Fruit fly (Drosophila melanogaster) whole organism, embryonic: ENCODE results near the gene CalpB.

Experiments used
- CG12104 ChIP-seq: fragments of 200-800 bp; sonication (Bioruptor generic); optimal IDR thresholded peaks from 3 replicates; lab custom pipeline; 2016; ENCODE audit warnings: missing biosample characterization, missing genetic modification characterization
- CG12155 ChIP-seq: fragments of 200-800 bp; sonication (Bioruptor generic); optimal IDR thresholded peaks from 3 replicates; lab custom pipeline; 2016; ENCODE audit warnings: missing biosample characterization, missing genetic modification characterization
- CG12391 ChIP-seq: fragments of 200-800 bp; sonication (Bioruptor generic); optimal IDR thresholded peaks from 3 replicates; lab custom pipeline; 2018; ENCODE audit warnings: missing biosample characterization, mild to moderate bottlenecking, missing genetic modification characterization, moderate library complexity
- CG14050 ChIP-seq: fragments of 200-800 bp; sonication (Bioruptor generic); IDR thresholded peaks from 3 replicates; pipeline ENCODE4 v1.3.6; 2022; ENCODE audit warnings: missing biosample characterization, missing genetic modification characterization
- CG14860 ChIP-seq: fragments of 200-800 bp; sonication (Bioruptor generic); IDR thresholded peaks from 3 replicates; pipeline ENCODE4 v1.3.6; 2022; ENCODE audit warnings: missing biosample characterization, missing genetic modification characterization; ENCODE audit not compliant: partially characterized antibody
- CG15269 ChIP-seq: fragments of 200-800 bp; sonication (Bioruptor generic); optimal IDR thresholded peaks from 2 replicates; lab custom pipeline; 2018; ENCODE audit warnings: missing biosample characterization, mild to moderate bottlenecking, missing genetic modification characterization, moderate library complexity
- CG16779 ChIP-seq: fragments of 200-800 bp; sonication (Bioruptor generic); IDR thresholded peaks from 2 replicates; pipeline ENCODE4 v1.3.6; 2022; ENCODE audit warnings: missing biosample characterization, missing genetic modification characterization
- CG17802 ChIP-seq: fragments of 200-800 bp; sonication (Bioruptor generic); optimal IDR thresholded peaks from 2 replicates; lab custom pipeline; 2018; ENCODE audit warnings: missing biosample characterization, mild to moderate bottlenecking, missing genetic modification characterization, moderate library complexity
- CG1792 ChIP-seq: fragments of 200-800 bp; sonication (Bioruptor generic); optimal IDR thresholded peaks from 2 replicates; lab custom pipeline; 2016; ENCODE audit warnings: missing biosample characterization, missing genetic modification characterization
- CG18476 ChIP-seq: fragments of 200-800 bp; sonication (Bioruptor generic); optimal IDR thresholded peaks from 2 replicates; lab custom pipeline; 2016; ENCODE audit warnings: missing biosample characterization, mild to moderate bottlenecking, missing genetic modification characterization
- CG30020 ChIP-seq: fragments of 200-800 bp; optimal IDR thresholded peaks from 2 replicates; lab custom pipeline; 2019; ENCODE audit warnings: missing biosample characterization, mild to moderate bottlenecking, missing genetic modification characterization, moderate library complexity
- CG3065 ChIP-seq: fragments of 200-800 bp; sonication (Bioruptor generic); optimal IDR thresholded peaks from 2 replicates; lab custom pipeline; 2016; ENCODE audit warnings: missing biosample characterization, missing genetic modification characterization
- CG32532 ChIP-seq: fragments of 200-800 bp; sonication (Bioruptor generic); IDR thresholded peaks from 2 replicates; pipeline ENCODE4 v1.3.6; 2022; ENCODE audit warnings: missing biosample characterization, missing genetic modification characterization
- CG3995 ChIP-seq: fragments of 200-800 bp; sonication (Bioruptor generic); optimal IDR thresholded peaks from 3 replicates; lab custom pipeline; 2016; ENCODE audit warnings: missing biosample characterization, missing genetic modification characterization
- CG42726 ChIP-seq: fragments of 200-800 bp; sonication (Bioruptor generic); IDR thresholded peaks from 2 replicates; pipeline ENCODE4 v1.3.6; 2022; ENCODE audit warnings: missing biosample characterization, missing genetic modification characterization; ENCODE audit not compliant: partially characterized antibody
- CG43689 ChIP-seq: fragments of 200-800 bp; sonication (Bioruptor generic); IDR thresholded peaks from 2 replicates; pipeline ENCODE4 v1.3.6; 2022; ENCODE audit warnings: missing biosample characterization, missing genetic modification characterization
- CG5953 ChIP-seq: fragments of 200-800 bp; sonication (Bioruptor generic); IDR thresholded peaks from 2 replicates; pipeline ENCODE4 v1.3.6; 2022; ENCODE audit warnings: missing biosample characterization, missing genetic modification characterization
- CG7987 ChIP-seq: fragments of 200-800 bp; sonication (Bioruptor generic); optimal IDR thresholded peaks from 2 replicates; lab custom pipeline; 2018; ENCODE audit warnings: missing biosample characterization, mild to moderate bottlenecking, missing genetic modification characterization, moderate library complexity
- CG8388 ChIP-seq: fragments of 200-800 bp; sonication (Bioruptor generic); optimal IDR thresholded peaks from 2 replicates; lab custom pipeline; 2019; ENCODE audit warnings: missing biosample characterization, mild to moderate bottlenecking, missing genetic modification characterization, moderate library complexity
- CG9797 ChIP-seq: fragments of 200-800 bp; sonication (Bioruptor generic); optimal IDR thresholded peaks from 3 replicates; lab custom pipeline; 2018; ENCODE audit warnings: missing biosample characterization, mild to moderate bottlenecking, missing genetic modification characterization
- CHES-1-like ChIP-seq: fragments of 200-800 bp; sonication (Bioruptor generic); optimal IDR thresholded peaks from 2 replicates; lab custom pipeline; 2016; ENCODE audit warnings: missing biosample characterization, missing genetic modification characterization
- CoRest ChIP-seq: fragments of 200-800 bp; sonication (Bioruptor generic); optimal IDR thresholded peaks from 3 replicates; lab custom pipeline; 2018; ENCODE audit warnings: missing biosample characterization, mild to moderate bottlenecking, missing genetic modification characterization, moderate library complexity
- Dek ChIP-seq: fragments of 200-800 bp; sonication (Bioruptor generic); optimal IDR thresholded peaks from 3 replicates; lab custom pipeline; 2019; ENCODE audit warnings: missing biosample characterization, mild to moderate bottlenecking, missing genetic modification characterization, moderate library complexity
- HmgD ChIP-seq: fragments of 200-800 bp; sonication (Bioruptor generic); optimal IDR thresholded peaks from 3 replicates; lab custom pipeline; 2016; ENCODE audit warnings: missing biosample characterization, missing genetic modification characterization
- Lpt ChIP-seq: fragments of >200 bp; optimal IDR thresholded peaks from 2 replicates; lab custom pipeline; 2018; ENCODE audit warnings: missing biosample characterization, missing genetic modification characterization
- Med ChIP-seq: fragments of 200-800 bp; sonication (Bioruptor generic); peaks from one replicate; lab custom pipeline; 2016; ENCODE audit warnings: missing biosample characterization, missing genetic modification characterization, mild to moderate bottlenecking, inconsistent platforms, moderate library complexity
- PHDP ChIP-seq: fragments of 200-800 bp; sonication (Bioruptor generic); optimal IDR thresholded peaks from 3 replicates; lab custom pipeline; 2018; ENCODE audit warnings: missing biosample characterization, mild to moderate bottlenecking, missing genetic modification characterization, moderate library complexity
- Pdp1 ChIP-seq, 2 experiments: fragments of 200-800 bp; sonication (Bioruptor generic); optimal IDR thresholded peaks; 3 replicates each; lab custom pipeline; 2016; ENCODE audit warnings: missing biosample characterization in 2 of 2, missing genetic modification characterization in 2 of 2, mild to moderate bottlenecking in 1 of 2, moderate library complexity in 1 of 2
- ab ChIP-seq: fragments of 200-800 bp; sonication (Bioruptor generic); optimal IDR thresholded peaks from 2 replicates; lab custom pipeline; 2016; ENCODE audit warnings: missing biosample characterization, missing genetic modification characterization
- amos ChIP-seq: fragments of 200-800 bp; sonication (Bioruptor generic); IDR thresholded peaks from 2 replicates; pipeline ENCODE4 v1.3.6; 2022; ENCODE audit warnings: missing biosample characterization, missing genetic modification characterization; ENCODE audit not compliant: partially characterized antibody
- ara ChIP-seq: fragments of 200-800 bp; sonication (Bioruptor generic); IDR thresholded peaks from 2 replicates; pipeline ENCODE4 v1.3.6; 2022; ENCODE audit warnings: missing biosample characterization, missing genetic modification characterization
- br ChIP-seq: fragments of >200 bp; optimal IDR thresholded peaks from 2 replicates; lab custom pipeline; 2017
- bsh ChIP-seq, 2 experiments: fragments of 200-800 bp; sonication (Bioruptor generic); optimal IDR thresholded peaks; 2 replicates each; lab custom pipeline; 2017 to 2018; ENCODE audit warnings: mild to moderate bottlenecking in 2 of 2, missing biosample characterization in 2 of 2, missing genetic modification characterization in 2 of 2, moderate library complexity in 1 of 2
- cato ChIP-seq: fragments of 200-800 bp; sonication (Bioruptor generic); optimal IDR thresholded peaks from 2 replicates; lab custom pipeline; 2016; ENCODE audit warnings: missing biosample characterization, missing genetic modification characterization, borderline replicate concordance
- chinmo ChIP-seq: fragments of 200-800 bp; sonication (Bioruptor generic); IDR thresholded peaks from 4 replicates; pipeline ENCODE4 v1.3.6; 2022; ENCODE audit warnings: missing biosample characterization, missing genetic modification characterization; ENCODE audit not compliant: partially characterized antibody
- ci ChIP-seq: fragments of 200-800 bp; sonication (Bioruptor generic); IDR thresholded peaks from 3 replicates; pipeline ENCODE4 v1.3.6; 2022; ENCODE audit warnings: missing biosample characterization, missing genetic modification characterization
- croc ChIP-seq: fragments of 200-800 bp; sonication (Bioruptor generic); conservative IDR thresholded peaks from 3 replicates; pipeline ENCODE4 v1.3.6; 2022; ENCODE audit warnings: missing biosample characterization, missing genetic modification characterization
- crol ChIP-seq: fragments of 200-800 bp; sonication (Bioruptor generic); IDR thresholded peaks from 2 replicates; pipeline ENCODE4 v1.3.6; 2022; ENCODE audit warnings: missing biosample characterization, missing genetic modification characterization
- disco-r ChIP-seq: fragments of 200-800 bp; sonication (Bioruptor generic); optimal IDR thresholded peaks from 2 replicates; lab custom pipeline; 2016; ENCODE audit warnings: missing biosample characterization, missing genetic modification characterization
- ems ChIP-seq: fragments of 200-800 bp; sonication (Bioruptor generic); optimal IDR thresholded peaks from 3 replicates; lab custom pipeline; 2016; ENCODE audit warnings: missing biosample characterization, missing genetic modification characterization
- fd3F ChIP-seq: fragments of 200-800 bp; sonication (Bioruptor generic); optimal IDR thresholded peaks from 2 replicates; lab custom pipeline; 2018; ENCODE audit warnings: missing biosample characterization, mild to moderate bottlenecking, missing genetic modification characterization, moderate library complexity
- ftz-f1 ChIP-seq: fragments of 200-800 bp; sonication (Bioruptor generic); optimal IDR thresholded peaks from 2 replicates; lab custom pipeline; 2016; ENCODE audit warnings: missing biosample characterization, missing genetic modification characterization
- gce ChIP-seq: fragments of 200-800 bp; sonication (Bioruptor generic); IDR thresholded peaks from 3 replicates; pipeline ENCODE4 v1.3.6; 2022; ENCODE audit warnings: missing biosample characterization, missing genetic modification characterization
- grn ChIP-seq: fragments of 200-800 bp; sonication (Bioruptor generic); optimal IDR thresholded peaks from 3 replicates; lab custom pipeline; 2017; ENCODE audit warnings: missing biosample characterization, missing genetic modification characterization
- ind ChIP-seq: fragments of 200-800 bp; sonication (Bioruptor generic); optimal IDR thresholded peaks from 3 replicates; lab custom pipeline; 2016; ENCODE audit warnings: missing biosample characterization, missing genetic modification characterization
- pho ChIP-seq: fragments of 200-800 bp; sonication (Bioruptor generic); optimal IDR thresholded peaks from 2 replicates; lab custom pipeline; 2016; ENCODE audit warnings: missing biosample characterization, missing genetic modification characterization
- pita ChIP-seq: fragments of 200-800 bp; sonication (Bioruptor generic); optimal IDR thresholded peaks from 2 replicates; lab custom pipeline; 2017; ENCODE audit warnings: missing biosample characterization, mild to moderate bottlenecking, missing genetic modification characterization
- rib ChIP-seq: fragments of 200-800 bp; sonication (Bioruptor generic); IDR thresholded peaks from 2 replicates; pipeline ENCODE4 v1.3.6; 2022; ENCODE audit warnings: missing biosample characterization, missing genetic modification characterization
- sima ChIP-seq: fragments of 200-800 bp; sonication (Bioruptor generic); optimal IDR thresholded peaks from 2 replicates; lab custom pipeline; 2016; ENCODE audit warnings: missing biosample characterization, missing genetic modification characterization
- tna ChIP-seq: fragments of 200-800 bp; sonication (Bioruptor generic); IDR thresholded peaks from 2 replicates; pipeline ENCODE4 v1.3.6; 2022; ENCODE audit warnings: missing biosample characterization, missing genetic modification characterization; ENCODE audit not compliant: partially characterized antibody

The CalpB gene

dm6 chr3L:9846577-9847342 lies 41.8 kb upstream of the CalpB start (continued):
- no peak for TF ChIP-seq CG8388 (GFP tag; lab: Kevin White, UChicago)
- TF ChIP-seq CG14050 (GFP tag; lab: Robert Waterston, UW): no peak
- no peak for TF ChIP-seq Pdp1 (GFP tag; optimal IDR thresholded peaks at IDR 0.05; lab: Kevin White, UChicago)
- no peak for TF ChIP-seq CG42726 (GFP tag; lab: Robert Waterston, UW)
- TF ChIP-seq crol (GFP tag; lab: Robert Waterston, UW): no peak
- 0 out of 2 replicates have a peak, but pooled peaks have one; percentile 35 for TF ChIP-seq amos (GFP tag; lab: Robert Waterston, UW)
- no peak for TF ChIP-seq CG17802 (tag; lab: Kevin White, UChicago)
- no peak for TF ChIP-seq CG18476 (GFP tag; lab: Kevin White, UChicago)
- peak; percentile 11 for TF ChIP-seq Med (GFP tag; lab: Kevin White, UChicago)
- no peak for TF ChIP-seq CG3995 (GFP tag; lab: Kevin White, UChicago)
- no peak for TF ChIP-seq CG12155
- TF ChIP-seq bsh (GFP tag; optimal IDR thresholded peaks at IDR 0.05; lab: Kevin White, UChicago): peak in 1 of 2 experiments; percentile 51
- TF ChIP-seq disco-r: no peak
- no peak for TF ChIP-seq ab (GFP tag; lab: Kevin White, UChicago)
- TF ChIP-seq ara (GFP tag; lab: Robert Waterston, UW): no peak
- no peak for TF ChIP-seq CG3065 (GFP tag; lab: Kevin White, UChicago)
- no peak for TF ChIP-seq pho (GFP tag; lab: Kevin White, UChicago)
- no peak for TF ChIP-seq br (lab: Kevin White, UChicago)
- TF ChIP-seq CG30020 (tag; lab: Kevin White, UChicago): no peak
- TF ChIP-seq cato: no peak
- no peak for TF ChIP-seq CoRest (tag; lab: Kevin White, UChicago)
- no peak for TF ChIP-seq CG12104 (GFP tag; lab: Kevin White, UChicago)
- peak; percentile 10 for TF ChIP-seq CG15269 (tag; lab: Kevin White, UChicago)
- TF ChIP-seq CG43689 (GFP tag; lab: Robert Waterston, UW): no peak
- no peak for TF ChIP-seq PHDP
- TF ChIP-seq rib (GFP tag; lab: Robert Waterston, UW): peak; percentile 70
- TF ChIP-seq CG14860 (GFP tag; lab: Robert Waterston, UW): 0 out of 3 replicates have a peak, but pooled peaks have one; percentile 26
- no peak for TF ChIP-seq sima (GFP tag; lab: Kevin White, UChicago)
- TF ChIP-seq ci (GFP tag; lab: Robert Waterston, UW): 0 out of 3 replicates have a peak, but pooled peaks have one; percentile 49
- peak; percentile 17 for TF ChIP-seq fd3F (GFP tag; lab: Kevin White, UChicago)
- no peak for TF ChIP-seq CG1792 (GFP tag; lab: Kevin White, UChicago)
- TF ChIP-seq CG32532 (GFP tag; lab: Robert Waterston, UW): no peak
- TF ChIP-seq pita (GFP tag; lab: Kevin White, UChicago): no peak
- peak; percentile 74; the same call in 1 of the 2 replicates for TF ChIP-seq tna
- no peak for TF ChIP-seq Dek
- no peak for TF ChIP-seq gce (GFP tag; lab: Robert Waterston, UW)
- no peak for TF ChIP-seq ems
- TF ChIP-seq CG16779 (GFP tag; lab: Robert Waterston, UW): no peak
- no peak for TF ChIP-seq CG7987 (GFP tag; lab: Kevin White, UChicago)
- TF ChIP-seq CG9797 (GFP tag; lab: Kevin White, UChicago): no peak
- TF ChIP-seq grn (GFP tag; lab: Kevin White, UChicago): no peak
- no peak for TF ChIP-seq HmgD (GFP tag; lab: Kevin White, UChicago)
- TF ChIP-seq CG5953 (GFP tag; lab: Robert Waterston, UW): no peak
- TF ChIP-seq CG12391 (tag; lab: Kevin White, UChicago): no peak
- no peak for TF ChIP-seq ind (GFP tag; lab: Kevin White, UChicago)
- TF ChIP-seq Lpt (GFP tag; lab: Kevin White, UChicago): no peak
- no peak for TF ChIP-seq CHES-1-like (GFP tag; lab: Kevin White, UChicago)
- TF ChIP-seq ftz-f1: no peak
- no peak for TF ChIP-seq croc (GFP tag; lab: Robert Waterston, UW)
- TF ChIP-seq chinmo (GFP tag; lab: Robert Waterston, UW): 0 out of 4 replicates have a peak, but pooled peaks have one; percentile 43
